Fruit fly (Drosophila melanogaster) whole organism, prepupa: ENCODE results near the gene dtn.
A peak's percentile ranks its signal among the peaks of the same experiment; 100 is the strongest.

Experiments
- Blimp-1 ChIP-seq: fragments of 200-800 bp; sonication (Bioruptor generic); optimal IDR thresholded peaks from 3 replicates; lab custom pipeline; 2017; ENCODE audit warnings: missing biosample characterization, missing genetic modification characterization, mild to moderate bottlenecking, moderate library complexity, missing genetic modification reagents
- CG10631 ChIP-seq: fragments of 200-800 bp; sonication (Bioruptor generic); optimal IDR thresholded peaks from 2 replicates; lab custom pipeline; 2016; ENCODE audit warnings: missing biosample characterization, missing genetic modification characterization
- CG11294 ChIP-seq: fragments of 200-800 bp; sonication (Bioruptor generic); IDR thresholded peaks from 2 replicates; pipeline ENCODE4 v1.3.6; 2022; ENCODE audit warnings: missing biosample characterization, missing genetic modification characterization
- CG11762 ChIP-seq: fragments of 200-800 bp; sonication (Bioruptor generic); optimal IDR thresholded peaks from 3 replicates; lab custom pipeline; 2016; ENCODE audit warnings: missing biosample characterization, missing genetic modification characterization; ENCODE audit not compliant: insufficient read depth
- CG15336 ChIP-seq: fragments of 200-800 bp; sonication (Bioruptor generic); IDR thresholded peaks from 2 replicates; pipeline ENCODE4 v1.3.6; 2022; ENCODE audit warnings: missing biosample characterization, missing genetic modification characterization
- CG1621 ChIP-seq: fragments of 200-800 bp; sonication (Bioruptor generic); optimal IDR thresholded peaks from 3 replicates; lab custom pipeline; 2018; ENCODE audit warnings: missing biosample characterization, mild to moderate bottlenecking, missing genetic modification characterization
- CG3032 ChIP-seq: fragments of 200-800 bp; optimal IDR thresholded peaks from 2 replicates; lab custom pipeline; 2019; ENCODE audit warnings: missing biosample characterization, mild to moderate bottlenecking, missing genetic modification characterization, moderate library complexity
- CG32006 ChIP-seq: fragments of 200-800 bp; sonication (Bioruptor generic); optimal IDR thresholded peaks from 3 replicates; lab custom pipeline; 2017; ENCODE audit warnings: missing biosample characterization, mild to moderate bottlenecking, missing genetic modification characterization
- CG34406 ChIP-seq: fragments of 200-800 bp; sonication (Bioruptor generic); optimal IDR thresholded peaks from 3 replicates; lab custom pipeline; 2016; ENCODE audit warnings: missing biosample characterization, missing genetic modification characterization
- CG3919 ChIP-seq: fragments of 200-800 bp; sonication (Bioruptor generic); optimal IDR thresholded peaks from 3 replicates; lab custom pipeline; 2016; ENCODE audit warnings: missing biosample characterization, missing genetic modification characterization
- CG4318 ChIP-seq: fragments of 200-800 bp; sonication (Bioruptor generic); optimal IDR thresholded peaks from 3 replicates; lab custom pipeline; 2017; ENCODE audit warnings: missing biosample characterization, mild to moderate bottlenecking, missing genetic modification characterization
- CG6163 ChIP-seq: fragments of 200-800 bp; sonication (Bioruptor generic); IDR thresholded peaks from 3 replicates; pipeline ENCODE4 v1.3.6; 2022; ENCODE audit warnings: missing biosample characterization, missing genetic modification characterization
- CG6276 ChIP-seq: fragments of 200-800 bp; sonication (Bioruptor generic); optimal IDR thresholded peaks from 2 replicates; lab custom pipeline; 2017; ENCODE audit warnings: missing biosample characterization, mild to moderate bottlenecking, missing genetic modification characterization
- CG6792 ChIP-seq: fragments of 200-800 bp; sonication (Bioruptor generic); optimal IDR thresholded peaks from 3 replicates; lab custom pipeline; 2016; ENCODE audit warnings: missing biosample characterization, missing genetic modification characterization
- CG6854 ChIP-seq: fragments of 200-800 bp; sonication (Bioruptor generic); optimal IDR thresholded peaks from 2 replicates; lab custom pipeline; 2017; ENCODE audit warnings: missing biosample characterization, mild to moderate bottlenecking, missing genetic modification characterization
- CG7368 ChIP-seq: fragments of 200-800 bp; sonication (Bioruptor generic); optimal IDR thresholded peaks from 3 replicates; lab custom pipeline; 2016; ENCODE audit warnings: missing biosample characterization, missing genetic modification characterization
- CG8119 ChIP-seq: fragments of 200-800 bp; sonication (Bioruptor generic); IDR thresholded peaks from 3 replicates; pipeline ENCODE4 v1.3.6; 2022; ENCODE audit warnings: missing biosample characterization, missing genetic modification characterization
- CG8319 ChIP-seq: fragments of 200-800 bp; sonication (Bioruptor generic); optimal IDR thresholded peaks from 3 replicates; lab custom pipeline; 2016; ENCODE audit warnings: missing biosample characterization, missing genetic modification characterization
- CG8632 ChIP-seq: fragments of 200-800 bp; sonication (Bioruptor generic); optimal IDR thresholded peaks from 3 replicates; lab custom pipeline; 2016; ENCODE audit warnings: missing biosample characterization, missing genetic modification characterization
- CG9139 ChIP-seq: fragments of 200-800 bp; sonication (Bioruptor generic); optimal IDR thresholded peaks from 3 replicates; lab custom pipeline; 2017; ENCODE audit warnings: missing biosample characterization, mild to moderate bottlenecking, missing genetic modification characterization
- Eip75B ChIP-seq: fragments of 200-800 bp; sonication (Bioruptor generic); optimal IDR thresholded peaks from 3 replicates; lab custom pipeline; 2016; ENCODE audit warnings: missing biosample characterization, missing genetic modification characterization
- Eip78C ChIP-seq: fragments of 200-800 bp; sonication (Bioruptor generic); peaks from one replicate; lab custom pipeline; 2016; ENCODE audit warnings: missing biosample characterization, missing genetic modification characterization
- Ets21C ChIP-seq: fragments of 200-800 bp; sonication (Bioruptor generic); optimal IDR thresholded peaks from 3 replicates; lab custom pipeline; 2016; ENCODE audit warnings: missing biosample characterization, missing genetic modification characterization
- Ets96B ChIP-seq: fragments of 200-800 bp; optimal IDR thresholded peaks from 2 replicates; lab custom pipeline; 2019; ENCODE audit warnings: missing biosample characterization, mild to moderate bottlenecking, missing genetic modification characterization, moderate library complexity
- Gug ChIP-seq: fragments of 200-800 bp; sonication (Bioruptor generic); IDR thresholded peaks from 2 replicates; pipeline ENCODE4 v1.3.6; 2022; ENCODE audit warnings: missing biosample characterization, missing genetic modification characterization
- Hr39 ChIP-seq: fragments of 200-800 bp; sonication (Bioruptor generic); optimal IDR thresholded peaks from 2 replicates; lab custom pipeline; 2016; ENCODE audit warnings: missing biosample characterization, missing genetic modification characterization
- Hr4 ChIP-seq: fragments of 200-800 bp; sonication (Bioruptor generic); optimal IDR thresholded peaks from 3 replicates; lab custom pipeline; 2016; ENCODE audit warnings: missing biosample characterization, missing genetic modification characterization
- Lpt ChIP-seq: fragments of 200-800 bp; sonication (Bioruptor generic); optimal IDR thresholded peaks from 3 replicates; lab custom pipeline; 2016; ENCODE audit warnings: missing biosample characterization, missing genetic modification characterization
- Met ChIP-seq: fragments of 200-800 bp; sonication (Bioruptor generic); optimal IDR thresholded peaks from 3 replicates; lab custom pipeline; 2016; ENCODE audit warnings: missing biosample characterization, missing genetic modification characterization
- OdsH ChIP-seq: fragments of 200-800 bp; sonication (Bioruptor generic); optimal IDR thresholded peaks from 3 replicates; lab custom pipeline; 2016; ENCODE audit warnings: missing biosample characterization, missing genetic modification characterization
- Smox ChIP-seq: fragments of 200-800 bp; sonication (Bioruptor generic); optimal IDR thresholded peaks from 3 replicates; lab custom pipeline; 2016; ENCODE audit warnings: missing biosample characterization, missing genetic modification characterization
- Sox102F ChIP-seq: fragments of 200-800 bp; sonication (Bioruptor generic); optimal IDR thresholded peaks from 2 replicates; lab custom pipeline; 2016; ENCODE audit warnings: missing biosample characterization, mild to moderate bottlenecking, missing genetic modification characterization
- Sox14 ChIP-seq: fragments of 200-800 bp; sonication (Bioruptor generic); optimal IDR thresholded peaks from 3 replicates; lab custom pipeline; 2016; ENCODE audit warnings: missing biosample characterization, missing genetic modification characterization
- Sox15 ChIP-seq: fragments of 200-800 bp; sonication (Bioruptor generic); optimal IDR thresholded peaks from 3 replicates; lab custom pipeline; 2016; ENCODE audit warnings: missing biosample characterization, missing genetic modification characterization
- acj6 ChIP-seq: fragments of 200-800 bp; sonication (Bioruptor generic); optimal IDR thresholded peaks from 3 replicates; lab custom pipeline; 2016; ENCODE audit warnings: missing biosample characterization, missing genetic modification characterization
- cyc ChIP-seq: fragments of 200-800 bp; sonication (Bioruptor generic); optimal IDR thresholded peaks from 3 replicates; lab custom pipeline; 2016; ENCODE audit warnings: missing biosample characterization, missing genetic modification characterization
- dsx ChIP-seq: fragments of 200-800 bp; optimal IDR thresholded peaks from 3 replicates; lab custom pipeline; 2019; ENCODE audit warnings: missing biosample characterization, mild to moderate bottlenecking, missing genetic modification characterization, moderate library complexity; ENCODE audit not compliant: poor library complexity, severe bottlenecking
- eg ChIP-seq: fragments of 200-800 bp; sonication (Bioruptor generic); IDR thresholded peaks from 3 replicates; pipeline ENCODE4 v1.3.6; 2022; ENCODE audit warnings: missing biosample characterization, missing genetic modification characterization
- esn ChIP-seq: fragments of 200-800 bp; sonication (Bioruptor generic); optimal IDR thresholded peaks from 2 replicates; lab custom pipeline; 2016; ENCODE audit warnings: missing biosample characterization, mild to moderate bottlenecking, missing genetic modification characterization, moderate library complexity
- fd59A ChIP-seq: fragments of 200-800 bp; sonication (Bioruptor generic); optimal IDR thresholded peaks from 2 replicates; lab custom pipeline; 2017; ENCODE audit warnings: missing biosample characterization, mild to moderate bottlenecking, missing genetic modification characterization, missing genetic modification reagents
- fd85E ChIP-seq: fragments of 200-800 bp; sonication (Bioruptor generic); optimal IDR thresholded peaks from 3 replicates; lab custom pipeline; 2016; ENCODE audit warnings: missing biosample characterization, missing genetic modification characterization
- fkh ChIP-seq: fragments of 200-800 bp; sonication (Bioruptor generic); optimal IDR thresholded peaks from 3 replicates; lab custom pipeline; 2017; ENCODE audit warnings: missing biosample characterization, mild to moderate bottlenecking, missing genetic modification characterization, moderate library complexity
- lz ChIP-seq: fragments of 200-800 bp; sonication (Bioruptor generic); optimal IDR thresholded peaks from 3 replicates; lab custom pipeline; 2016; ENCODE audit warnings: missing biosample characterization, missing genetic modification characterization
- net ChIP-seq: fragments of 200-800 bp; sonication (Bioruptor generic); optimal IDR thresholded peaks from 3 replicates; lab custom pipeline; 2016; ENCODE audit warnings: missing biosample characterization, missing genetic modification characterization
- pdm3 ChIP-seq: fragments of 200-800 bp; sonication (Bioruptor generic); optimal IDR thresholded peaks from 3 replicates; lab custom pipeline; 2016; ENCODE audit warnings: missing biosample characterization, missing genetic modification characterization
- spab ChIP-seq: fragments of 200-800 bp; sonication (Bioruptor generic); optimal IDR thresholded peaks from 2 replicates; lab custom pipeline; 2017; ENCODE audit warnings: missing biosample characterization, mild to moderate bottlenecking, missing genetic modification characterization, missing genetic modification reagents
- ss ChIP-seq, 2 experiments: fragments of 200-800 bp; sonication (Bioruptor generic); optimal IDR thresholded peaks; 2 replicates in 1 of 2; 3 replicates in 1 of 2; lab custom pipeline; 2017 to 2018; ENCODE audit warnings: mild to moderate bottlenecking in 2 of 2, missing biosample characterization in 2 of 2, missing genetic modification characterization in 2 of 2, moderate library complexity in 1 of 2
- svp ChIP-seq: fragments of 200-800 bp; sonication (Bioruptor generic); peaks from one replicate; lab custom pipeline; 2016; ENCODE audit warnings: missing biosample characterization, missing genetic modification characterization
- topi ChIP-seq: fragments of 200-800 bp; sonication (Bioruptor generic); optimal IDR thresholded peaks from 3 replicates; lab custom pipeline; 2016; ENCODE audit warnings: missing biosample characterization, missing genetic modification characterization
- vri ChIP-seq: fragments of 200-800 bp; sonication (Bioruptor generic); optimal IDR thresholded peaks from 3 replicates; lab custom pipeline; 2016; ENCODE audit warnings: missing biosample characterization, mild to moderate bottlenecking, missing genetic modification characterization

The dtn gene

dm6 chrX:6224225-6225190 is 939 bp upstream of the dtn start, which contains the start of gene sqh:
TSS of gene sqh (minus strand) at chrX:6225140.
- peak; percentile 89 for TF ChIP-seq esn (GFP tag; lab: Kevin White, UChicago)
- peak; percentile 89 for TF ChIP-seq Gug (GFP tag; lab: Robert Waterston, UW)
- TF ChIP-seq Sox15 (GFP tag; lab: Kevin White, UChicago) = peak; percentile 80
- TF ChIP-seq CG15336 = peak; percentile 94
- TF ChIP-seq fkh (GFP tag; lab: Kevin White, UChicago) = peak; percentile 98
- TF ChIP-seq eg (GFP tag; lab: Robert Waterston, UW) = peak; percentile 91
- peak; percentile 81 for TF ChIP-seq CG6276
- peak; percentile 60 for TF ChIP-seq CG11762
- peak; percentile 78 for TF ChIP-seq Eip75B (GFP tag; lab: Kevin White, UChicago)
- TF ChIP-seq vri (GFP tag; lab: Kevin White, UChicago) = peak; percentile 84
- TF ChIP-seq Lpt (GFP tag; lab: Kevin White, UChicago) = peak; percentile 84
- peak; percentile 86 for TF ChIP-seq pdm3 (GFP tag; lab: Kevin White, UChicago)
- peak; percentile 22 for TF ChIP-seq fd85E (GFP tag; lab: Kevin White, UChicago)
- TF ChIP-seq CG10631 = peak; percentile 85
- peak; percentile 76 for TF ChIP-seq CG1621 (tag; lab: Kevin White, UChicago)
- TF ChIP-seq CG3032 (tag; lab: Kevin White, UChicago) = peak; percentile 81
- TF ChIP-seq Sox14 = peak; percentile 88
- peak; percentile 75 for TF ChIP-seq cyc (GFP tag; lab: Kevin White, UChicago)
- peak; percentile 87 for TF ChIP-seq CG6163 (GFP tag; lab: Robert Waterston, UW)
- peak; percentile 97 for TF ChIP-seq Eip78C (GFP tag; lab: Kevin White, UChicago)
- TF ChIP-seq topi (GFP tag; lab: Kevin White, UChicago) = peak; percentile 85
- peak; percentile 84 for TF ChIP-seq CG11294
- peak; percentile 85 for TF ChIP-seq CG6792
- TF ChIP-seq CG3919 (GFP tag; lab: Kevin White, UChicago) = peak; percentile 71
- peak; percentile 64 for TF ChIP-seq CG8319 (GFP tag; lab: Kevin White, UChicago)
- peak; percentile 76 for TF ChIP-seq Hr39 (GFP tag; lab: Kevin White, UChicago)
- TF ChIP-seq CG32006 (GFP tag; lab: Kevin White, UChicago) = peak; percentile 93
- TF ChIP-seq CG7368 (GFP tag; lab: Kevin White, UChicago) = peak; percentile 77
- peak; percentile 82 for TF ChIP-seq Smox (GFP tag; lab: Kevin White, UChicago)
- TF ChIP-seq CG9139 (GFP tag; lab: Kevin White, UChicago) = peak; percentile 69
- peak; percentile 87 for TF ChIP-seq Hr4 (GFP tag; lab: Kevin White, UChicago)
- peak; percentile 61 for TF ChIP-seq Ets21C (GFP tag; lab: Kevin White, UChicago)
- TF ChIP-seq lz (GFP tag; lab: Kevin White, UChicago) = peak; percentile 85
- TF ChIP-seq Sox102F (GFP tag; lab: Kevin White, UChicago) = peak; percentile 84
- TF ChIP-seq CG6854 = peak; percentile 56
- peak; percentile 69 for TF ChIP-seq spab (GFP tag; lab: Kevin White, UChicago)
- peak; percentile 86 for TF ChIP-seq net (GFP tag; lab: Kevin White, UChicago)
- TF ChIP-seq OdsH (GFP tag; lab: Kevin White, UChicago) = peak; percentile 93
- TF ChIP-seq CG4318 = peak; percentile 83
- peak; percentile 92 for TF ChIP-seq svp (GFP tag; lab: Kevin White, UChicago)
- TF ChIP-seq Ets96B (tag; lab: Kevin White, UChicago) = peak; percentile 77
- TF ChIP-seq CG34406 (GFP tag; lab: Kevin White, UChicago) = peak; percentile 88
- peak; percentile 90 for TF ChIP-seq acj6
- peak; percentile 82 to 91 for TF ChIP-seq ss (GFP tag; optimal IDR thresholded peaks at IDR 0.05; lab: Kevin White, UChicago)
- TF ChIP-seq CG8632 (GFP tag; lab: Kevin White, UChicago) = peak; percentile 80
- peak; percentile 94 for TF ChIP-seq CG8119 (GFP tag; lab: Robert Waterston, UW)
- TF ChIP-seq Met (GFP tag; lab: Kevin White, UChicago) = peak; percentile 85
- peak; percentile 86 for TF ChIP-seq fd59A (GFP tag; lab: Kevin White, UChicago)
- peak; percentile 79 for TF ChIP-seq dsx
- peak; percentile 63 for TF ChIP-seq Blimp-1
